Fruit fly (Drosophila melanogaster) whole organism, prepupa: Measurements from ENCODE around the gene Syn.

Source experiments
- Blimp-1 ChIP-seq: fragments of 200-800 bp; sonication (Bioruptor generic); optimal IDR thresholded peaks from 3 replicates; lab custom pipeline; 2017; ENCODE audit warnings: missing biosample characterization, missing genetic modification characterization, mild to moderate bottlenecking, moderate library complexity, missing genetic modification reagents
- CG3032 ChIP-seq: fragments of 200-800 bp; optimal IDR thresholded peaks from 2 replicates; lab custom pipeline; 2019; ENCODE audit warnings: missing biosample characterization, mild to moderate bottlenecking, missing genetic modification characterization, moderate library complexity
- CG7368 ChIP-seq: fragments of 200-800 bp; sonication (Bioruptor generic); optimal IDR thresholded peaks from 3 replicates; lab custom pipeline; 2016; ENCODE audit warnings: missing biosample characterization, missing genetic modification characterization
- Eip78C ChIP-seq: fragments of 200-800 bp; sonication (Bioruptor generic); peaks from one replicate; lab custom pipeline; 2016; ENCODE audit warnings: missing biosample characterization, missing genetic modification characterization
- Lpt ChIP-seq: fragments of 200-800 bp; sonication (Bioruptor generic); optimal IDR thresholded peaks from 3 replicates; lab custom pipeline; 2016; ENCODE audit warnings: missing biosample characterization, missing genetic modification characterization
- Sox102F ChIP-seq: fragments of 200-800 bp; sonication (Bioruptor generic); optimal IDR thresholded peaks from 2 replicates; lab custom pipeline; 2016; ENCODE audit warnings: missing biosample characterization, mild to moderate bottlenecking, missing genetic modification characterization
- dsx ChIP-seq: fragments of 200-800 bp; optimal IDR thresholded peaks from 3 replicates; lab custom pipeline; 2019; ENCODE audit warnings: missing biosample characterization, mild to moderate bottlenecking, missing genetic modification characterization, moderate library complexity; ENCODE audit not compliant: poor library complexity, severe bottlenecking

DNA sequence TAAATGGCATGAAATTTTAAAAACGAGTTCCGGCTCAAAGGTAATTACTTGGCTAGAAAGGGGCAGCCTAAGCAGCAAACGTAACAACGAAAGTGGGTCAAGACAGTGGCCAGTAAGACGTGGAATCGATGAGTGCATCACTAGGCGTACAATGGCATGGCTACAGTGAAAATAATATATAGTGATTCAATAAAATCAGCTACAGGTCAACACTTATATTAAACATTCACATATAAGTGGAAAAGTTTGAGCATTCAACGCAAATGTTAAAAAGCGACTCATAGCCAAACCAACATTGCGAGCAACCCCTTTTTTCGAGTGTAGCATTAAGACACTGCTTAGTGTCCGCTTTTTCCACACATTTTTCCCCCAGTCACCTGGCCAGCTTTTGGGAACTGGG, 37.5 kb downstream of the Syn start:
- TF ChIP-seq Sox102F, result no peak
- no peak for TF ChIP-seq Blimp-1 (GFP tag; lab: Kevin White, UChicago)
- TF ChIP-seq Eip78C (GFP tag; lab: Kevin White, UChicago), result no peak
- TF ChIP-seq dsx (GFP tag; lab: Kevin White, UChicago), result no peak
- TF ChIP-seq CG3032 (tag; lab: Kevin White, UChicago), result no peak
- TF ChIP-seq CG7368, result no peak
- no peak for TF ChIP-seq Lpt (GFP tag; lab: Kevin White, UChicago)
